Fruit fly (Drosophila melanogaster) whole organism, embryonic: ENCODE results near the gene CG14851.

Experiments used
- CG34422 ChIP-seq: fragments of 200-800 bp; sonication (Bioruptor generic); IDR thresholded peaks from 3 replicates; pipeline ENCODE4 v1.3.6; 2022; ENCODE audit warnings: missing biosample characterization, missing genetic modification characterization
- CG42726 ChIP-seq: fragments of 200-800 bp; sonication (Bioruptor generic); IDR thresholded peaks from 2 replicates; pipeline ENCODE4 v1.3.6; 2022; ENCODE audit warnings: missing biosample characterization, missing genetic modification characterization; ENCODE audit not compliant: partially characterized antibody
- shn ChIP-seq: fragments of 200-800 bp; sonication (Bioruptor generic); optimal IDR thresholded peaks from 3 replicates; lab custom pipeline; 2016; ENCODE audit warnings: missing biosample characterization, missing genetic modification characterization

DNA sequence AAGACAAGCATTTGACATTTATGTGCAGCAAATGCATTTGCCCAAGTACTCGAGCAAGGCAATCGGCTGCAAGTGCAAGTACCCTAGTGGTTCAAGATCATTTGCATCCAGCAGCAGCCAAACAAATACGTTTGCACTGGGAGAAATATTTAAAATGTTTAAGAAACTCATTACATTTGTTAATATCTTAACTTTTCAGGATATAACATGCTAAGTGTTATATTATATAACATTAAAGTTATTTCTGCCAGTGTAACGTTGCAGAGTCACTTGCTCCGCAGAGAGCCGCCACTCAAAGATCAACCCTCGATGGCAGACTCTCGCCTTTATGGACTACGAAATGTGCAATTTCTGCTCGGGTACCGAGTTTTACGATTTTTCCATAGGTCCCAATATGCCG lies 27.3 kb downstream of the CG14851 start:
- TF ChIP-seq CG42726 (GFP tag; lab: Robert Waterston, UW) (no peak), CG34422 (GFP tag; lab: Robert Waterston, UW) (no peak), shn (no peak)
